Worm (Caenorhabditis elegans) whole organism, young adult: ENCODE measurements around the gene F56C3.10.

ENCODE experiments used
- athp-1 ChIP-seq: sonication (generic microtip); optimal IDR thresholded peaks from 2 replicates; lab custom pipeline; 2017; ENCODE audit warnings: mild to moderate bottlenecking, missing genetic modification characterization, missing compliant biosample characterization
- dpff-1 ChIP-seq: sonication (generic microtip); optimal IDR thresholded peaks from 2 replicates; lab custom pipeline; 2017; ENCODE audit warnings: mild to moderate bottlenecking, missing genetic modification characterization, missing compliant biosample characterization
- egl-18 ChIP-seq: fragments of 200-800 bp; sonication (Bioruptor generic); IDR thresholded peaks from 2 replicates; pipeline ENCODE4 v1.3.6; 2022; ENCODE audit warnings: missing genetic modification reagents, missing genetic modification characterization, missing compliant biosample characterization
- fkh-3 ChIP-seq: sonication (generic microtip); optimal IDR thresholded peaks from 2 replicates; lab custom pipeline; 2016; ENCODE audit warnings: mild to moderate bottlenecking, missing genetic modification characterization, missing compliant biosample characterization
- mxl-1 ChIP-seq: sonication (generic microtip); optimal IDR thresholded peaks from 2 replicates; lab custom pipeline; 2016; ENCODE audit warnings: missing genetic modification characterization, missing compliant biosample characterization
- rec-8 ChIP-seq, 2 experiments: sonication (generic microtip); optimal IDR thresholded peaks; 2 replicates each; lab custom pipeline; 2016; ENCODE audit warnings: mild to moderate bottlenecking in 2 of 2, missing genetic modification characterization in 2 of 2, missing genetic modification reagents in 2 of 2, missing genotype in 2 of 2, missing biosample characterization in 1 of 2, missing compliant biosample characterization in 1 of 2, moderate library complexity in 1 of 2
- rpc-1 ChIP-seq, 2 experiments: fragments of 150-350 bp in 1 of 2; sonication (generic microtip) in 1 of 2; optimal IDR thresholded peaks; 2 replicates each; lab custom pipeline; 2014 to 2018; ENCODE audit warnings: missing biosample characterization in 1 of 2, missing genetic modification characterization in 1 of 2, missing genetic modification reagents in 1 of 2, missing genotype in 1 of 2

ce11 chrX:1344818-1345217 is 36.6 kb downstream of the F56C3.10 start:
- peak in 1 of 2 experiments; percentile 45 for TF ChIP-seq rec-8 (tag; optimal IDR thresholded peaks at IDR 0.05; lab: Kevin White, UChicago)
- no peak for TF ChIP-seq mxl-1 (tag; lab: Kevin White, UChicago)
- TF ChIP-seq rpc-1 (optimal IDR thresholded peaks at IDR 0.05; lab: Kevin White, UChicago): no peak
- TF ChIP-seq rpc-1 (tag; optimal IDR thresholded peaks at IDR 0.05; lab: Kevin White, UChicago): no peak
- TF ChIP-seq fkh-3: no peak
- peak; percentile 62 for TF ChIP-seq dpff-1 (tag; lab: Kevin White, UChicago)
- peak; percentile 87 for TF ChIP-seq egl-18 (GFP tag; lab: Robert Waterston, UW)
- TF ChIP-seq athp-1 (tag; lab: Kevin White, UChicago): no peak
